Fruit fly (Drosophila melanogaster) whole organism, prepupa: ENCODE measurements around the gene Shc.
A peak's percentile ranks its signal among the peaks of the same experiment; 100 is the strongest.

Experiments
- Blimp-1 ChIP-seq: fragments of 200-800 bp; sonication (Bioruptor generic); optimal IDR thresholded peaks from 3 replicates; lab custom pipeline; 2017; ENCODE audit warnings: missing biosample characterization, missing genetic modification characterization, mild to moderate bottlenecking, moderate library complexity, missing genetic modification reagents
- CG10631 ChIP-seq: fragments of 200-800 bp; sonication (Bioruptor generic); optimal IDR thresholded peaks from 2 replicates; lab custom pipeline; 2016; ENCODE audit warnings: missing biosample characterization, missing genetic modification characterization
- CG10669 ChIP-seq: fragments of 200-800 bp; sonication (Bioruptor generic); optimal IDR thresholded peaks from 3 replicates; lab custom pipeline; 2018; ENCODE audit warnings: missing biosample characterization, mild to moderate bottlenecking, missing genetic modification characterization, moderate library complexity
- CG11294 ChIP-seq: fragments of 200-800 bp; sonication (Bioruptor generic); IDR thresholded peaks from 2 replicates; pipeline ENCODE4 v1.3.6; 2022; ENCODE audit warnings: missing biosample characterization, missing genetic modification characterization
- CG15336 ChIP-seq: fragments of 200-800 bp; sonication (Bioruptor generic); IDR thresholded peaks from 2 replicates; pipeline ENCODE4 v1.3.6; 2022; ENCODE audit warnings: missing biosample characterization, missing genetic modification characterization
- CG1621 ChIP-seq: fragments of 200-800 bp; sonication (Bioruptor generic); optimal IDR thresholded peaks from 3 replicates; lab custom pipeline; 2018; ENCODE audit warnings: missing biosample characterization, mild to moderate bottlenecking, missing genetic modification characterization
- CG16779 ChIP-seq: fragments of 200-800 bp; sonication (Bioruptor generic); optimal IDR thresholded peaks from 3 replicates; lab custom pipeline; 2017; ENCODE audit warnings: missing biosample characterization, mild to moderate bottlenecking, missing genetic modification characterization
- CG34406 ChIP-seq: fragments of 200-800 bp; sonication (Bioruptor generic); optimal IDR thresholded peaks from 3 replicates; lab custom pipeline; 2016; ENCODE audit warnings: missing biosample characterization, missing genetic modification characterization
- CG3919 ChIP-seq: fragments of 200-800 bp; sonication (Bioruptor generic); optimal IDR thresholded peaks from 3 replicates; lab custom pipeline; 2016; ENCODE audit warnings: missing biosample characterization, missing genetic modification characterization
- CG6163 ChIP-seq: fragments of 200-800 bp; sonication (Bioruptor generic); IDR thresholded peaks from 3 replicates; pipeline ENCODE4 v1.3.6; 2022; ENCODE audit warnings: missing biosample characterization, missing genetic modification characterization
- CG6792 ChIP-seq: fragments of 200-800 bp; sonication (Bioruptor generic); optimal IDR thresholded peaks from 3 replicates; lab custom pipeline; 2016; ENCODE audit warnings: missing biosample characterization, missing genetic modification characterization
- CG6854 ChIP-seq: fragments of 200-800 bp; sonication (Bioruptor generic); optimal IDR thresholded peaks from 2 replicates; lab custom pipeline; 2017; ENCODE audit warnings: missing biosample characterization, mild to moderate bottlenecking, missing genetic modification characterization
- CG7368 ChIP-seq: fragments of 200-800 bp; sonication (Bioruptor generic); optimal IDR thresholded peaks from 3 replicates; lab custom pipeline; 2016; ENCODE audit warnings: missing biosample characterization, missing genetic modification characterization
- CG8119 ChIP-seq: fragments of 200-800 bp; sonication (Bioruptor generic); IDR thresholded peaks from 3 replicates; pipeline ENCODE4 v1.3.6; 2022; ENCODE audit warnings: missing biosample characterization, missing genetic modification characterization
- CG8319 ChIP-seq: fragments of 200-800 bp; sonication (Bioruptor generic); optimal IDR thresholded peaks from 3 replicates; lab custom pipeline; 2016; ENCODE audit warnings: missing biosample characterization, missing genetic modification characterization
- CG8632 ChIP-seq: fragments of 200-800 bp; sonication (Bioruptor generic); optimal IDR thresholded peaks from 3 replicates; lab custom pipeline; 2016; ENCODE audit warnings: missing biosample characterization, missing genetic modification characterization
- Eip75B ChIP-seq: fragments of 200-800 bp; sonication (Bioruptor generic); optimal IDR thresholded peaks from 3 replicates; lab custom pipeline; 2016; ENCODE audit warnings: missing biosample characterization, missing genetic modification characterization
- Eip78C ChIP-seq: fragments of 200-800 bp; sonication (Bioruptor generic); peaks from one replicate; lab custom pipeline; 2016; ENCODE audit warnings: missing biosample characterization, missing genetic modification characterization
- Eip93F ChIP-seq: fragments of 200-800 bp; sonication (Bioruptor generic); optimal IDR thresholded peaks from 2 replicates; lab custom pipeline; 2016; ENCODE audit warnings: missing biosample characterization, mild to moderate bottlenecking, missing genetic modification characterization
- Gug ChIP-seq: fragments of 200-800 bp; sonication (Bioruptor generic); IDR thresholded peaks from 2 replicates; pipeline ENCODE4 v1.3.6; 2022; ENCODE audit warnings: missing biosample characterization, missing genetic modification characterization
- Hr38 ChIP-seq: sonication (Bioruptor generic); optimal IDR thresholded peaks from 2 replicates; lab custom pipeline; 2016; ENCODE audit warnings: missing biosample characterization, missing genetic modification characterization
- Hr4 ChIP-seq: fragments of 200-800 bp; sonication (Bioruptor generic); optimal IDR thresholded peaks from 3 replicates; lab custom pipeline; 2016; ENCODE audit warnings: missing biosample characterization, missing genetic modification characterization
- Lpt ChIP-seq: fragments of 200-800 bp; sonication (Bioruptor generic); optimal IDR thresholded peaks from 3 replicates; lab custom pipeline; 2016; ENCODE audit warnings: missing biosample characterization, missing genetic modification characterization
- Met ChIP-seq: fragments of 200-800 bp; sonication (Bioruptor generic); optimal IDR thresholded peaks from 3 replicates; lab custom pipeline; 2016; ENCODE audit warnings: missing biosample characterization, missing genetic modification characterization
- OdsH ChIP-seq: fragments of 200-800 bp; sonication (Bioruptor generic); optimal IDR thresholded peaks from 3 replicates; lab custom pipeline; 2016; ENCODE audit warnings: missing biosample characterization, missing genetic modification characterization
- Smox ChIP-seq: fragments of 200-800 bp; sonication (Bioruptor generic); optimal IDR thresholded peaks from 3 replicates; lab custom pipeline; 2016; ENCODE audit warnings: missing biosample characterization, missing genetic modification characterization
- Sox102F ChIP-seq: fragments of 200-800 bp; sonication (Bioruptor generic); optimal IDR thresholded peaks from 2 replicates; lab custom pipeline; 2016; ENCODE audit warnings: missing biosample characterization, mild to moderate bottlenecking, missing genetic modification characterization
- Sox14 ChIP-seq: fragments of 200-800 bp; sonication (Bioruptor generic); optimal IDR thresholded peaks from 3 replicates; lab custom pipeline; 2016; ENCODE audit warnings: missing biosample characterization, missing genetic modification characterization
- achi ChIP-seq: fragments of 200-800 bp; sonication (Bioruptor generic); optimal IDR thresholded peaks from 3 replicates; lab custom pipeline; 2016; ENCODE audit warnings: missing biosample characterization, missing genetic modification characterization
- acj6 ChIP-seq: fragments of 200-800 bp; sonication (Bioruptor generic); optimal IDR thresholded peaks from 3 replicates; lab custom pipeline; 2016; ENCODE audit warnings: missing biosample characterization, missing genetic modification characterization
- cyc ChIP-seq: fragments of 200-800 bp; sonication (Bioruptor generic); optimal IDR thresholded peaks from 3 replicates; lab custom pipeline; 2016; ENCODE audit warnings: missing biosample characterization, missing genetic modification characterization
- dsx ChIP-seq: fragments of 200-800 bp; optimal IDR thresholded peaks from 3 replicates; lab custom pipeline; 2019; ENCODE audit warnings: missing biosample characterization, mild to moderate bottlenecking, missing genetic modification characterization, moderate library complexity; ENCODE audit not compliant: poor library complexity, severe bottlenecking
- eg ChIP-seq: fragments of 200-800 bp; sonication (Bioruptor generic); IDR thresholded peaks from 3 replicates; pipeline ENCODE4 v1.3.6; 2022; ENCODE audit warnings: missing biosample characterization, missing genetic modification characterization
- esn ChIP-seq: fragments of 200-800 bp; sonication (Bioruptor generic); optimal IDR thresholded peaks from 2 replicates; lab custom pipeline; 2016; ENCODE audit warnings: missing biosample characterization, mild to moderate bottlenecking, missing genetic modification characterization, moderate library complexity
- fd85E ChIP-seq: fragments of 200-800 bp; sonication (Bioruptor generic); optimal IDR thresholded peaks from 3 replicates; lab custom pipeline; 2016; ENCODE audit warnings: missing biosample characterization, missing genetic modification characterization
- fkh ChIP-seq: fragments of 200-800 bp; sonication (Bioruptor generic); optimal IDR thresholded peaks from 3 replicates; lab custom pipeline; 2017; ENCODE audit warnings: missing biosample characterization, mild to moderate bottlenecking, missing genetic modification characterization, moderate library complexity
- lz ChIP-seq: fragments of 200-800 bp; sonication (Bioruptor generic); optimal IDR thresholded peaks from 3 replicates; lab custom pipeline; 2016; ENCODE audit warnings: missing biosample characterization, missing genetic modification characterization
- net ChIP-seq: fragments of 200-800 bp; sonication (Bioruptor generic); optimal IDR thresholded peaks from 3 replicates; lab custom pipeline; 2016; ENCODE audit warnings: missing biosample characterization, missing genetic modification characterization
- pdm3 ChIP-seq: fragments of 200-800 bp; sonication (Bioruptor generic); optimal IDR thresholded peaks from 3 replicates; lab custom pipeline; 2016; ENCODE audit warnings: missing biosample characterization, missing genetic modification characterization
- ss ChIP-seq, 2 experiments: fragments of 200-800 bp; sonication (Bioruptor generic); optimal IDR thresholded peaks; 2 replicates in 1 of 2; 3 replicates in 1 of 2; lab custom pipeline; 2017 to 2018; ENCODE audit warnings: mild to moderate bottlenecking in 2 of 2, missing biosample characterization in 2 of 2, missing genetic modification characterization in 2 of 2, moderate library complexity in 1 of 2
- svp ChIP-seq: fragments of 200-800 bp; sonication (Bioruptor generic); peaks from one replicate; lab custom pipeline; 2016; ENCODE audit warnings: missing biosample characterization, missing genetic modification characterization
- topi ChIP-seq: fragments of 200-800 bp; sonication (Bioruptor generic); optimal IDR thresholded peaks from 3 replicates; lab custom pipeline; 2016; ENCODE audit warnings: missing biosample characterization, missing genetic modification characterization
- vri ChIP-seq: fragments of 200-800 bp; sonication (Bioruptor generic); optimal IDR thresholded peaks from 3 replicates; lab custom pipeline; 2016; ENCODE audit warnings: missing biosample characterization, mild to moderate bottlenecking, missing genetic modification characterization

Shc gene

DNA sequence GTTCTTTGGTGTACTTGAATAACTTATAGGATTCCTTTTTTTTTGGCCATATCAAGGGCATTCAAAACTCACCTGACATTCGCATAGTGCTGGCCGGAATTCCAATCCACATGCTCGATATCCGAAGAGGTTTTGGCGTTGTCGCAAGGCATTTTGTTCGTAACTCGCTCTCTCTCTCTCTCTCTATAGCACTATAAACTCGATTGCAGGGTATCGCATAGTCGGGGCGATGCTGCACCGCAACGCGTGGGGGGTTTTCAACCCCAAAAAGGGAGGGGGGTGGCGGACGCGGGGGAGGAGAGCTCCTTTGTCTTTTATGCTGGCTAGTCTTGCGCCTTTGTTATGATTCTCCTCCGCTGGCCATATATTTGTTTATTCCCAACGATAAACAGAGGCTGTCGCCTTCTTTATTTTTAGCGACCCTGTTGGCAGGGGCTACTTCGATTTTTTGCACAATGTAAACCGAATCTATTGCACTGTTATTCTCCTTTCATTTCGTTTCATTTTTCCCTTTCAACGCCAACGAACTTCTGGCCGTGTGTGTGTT is 28.3 kb upstream of the Shc start (continued):
- no peak for TF ChIP-seq CG16779 (tag; lab: Kevin White, UChicago)
- TF ChIP-seq dsx (GFP tag; lab: Kevin White, UChicago) = no peak
- no peak for TF ChIP-seq CG34406 (GFP tag; lab: Kevin White, UChicago)
- TF ChIP-seq acj6 (GFP tag; lab: Kevin White, UChicago) = no peak
- no peak for TF ChIP-seq Lpt
- peak; percentile 57 for TF ChIP-seq CG3919 (GFP tag; lab: Kevin White, UChicago)
- peak; percentile 24 to 25 for TF ChIP-seq ss (GFP tag; optimal IDR thresholded peaks at IDR 0.05; lab: Kevin White, UChicago)
- no peak for TF ChIP-seq Hr4 (GFP tag; lab: Kevin White, UChicago)
- no peak; the same call in 1 of the 3 replicates for TF ChIP-seq eg (GFP tag; lab: Robert Waterston, UW)
- peak; percentile 11 for TF ChIP-seq CG7368 (GFP tag; lab: Kevin White, UChicago)
- TF ChIP-seq CG1621 (tag; lab: Kevin White, UChicago) = peak; percentile 8
- TF ChIP-seq Sox14 (GFP tag; lab: Kevin White, UChicago) = peak; percentile 19
- TF ChIP-seq Blimp-1 (GFP tag; lab: Kevin White, UChicago) = no peak
- no peak for TF ChIP-seq CG8319 (GFP tag; lab: Kevin White, UChicago)
- peak; percentile 6 for TF ChIP-seq net
- no peak for TF ChIP-seq Eip75B (GFP tag; lab: Kevin White, UChicago)
- TF ChIP-seq CG8119 = 0 out of 3 replicates have a peak, but pooled peaks have one; percentile 25
- no peak for TF ChIP-seq vri (GFP tag; lab: Kevin White, UChicago)
- TF ChIP-seq OdsH (GFP tag; lab: Kevin White, UChicago) = peak; percentile 21

DNA sequence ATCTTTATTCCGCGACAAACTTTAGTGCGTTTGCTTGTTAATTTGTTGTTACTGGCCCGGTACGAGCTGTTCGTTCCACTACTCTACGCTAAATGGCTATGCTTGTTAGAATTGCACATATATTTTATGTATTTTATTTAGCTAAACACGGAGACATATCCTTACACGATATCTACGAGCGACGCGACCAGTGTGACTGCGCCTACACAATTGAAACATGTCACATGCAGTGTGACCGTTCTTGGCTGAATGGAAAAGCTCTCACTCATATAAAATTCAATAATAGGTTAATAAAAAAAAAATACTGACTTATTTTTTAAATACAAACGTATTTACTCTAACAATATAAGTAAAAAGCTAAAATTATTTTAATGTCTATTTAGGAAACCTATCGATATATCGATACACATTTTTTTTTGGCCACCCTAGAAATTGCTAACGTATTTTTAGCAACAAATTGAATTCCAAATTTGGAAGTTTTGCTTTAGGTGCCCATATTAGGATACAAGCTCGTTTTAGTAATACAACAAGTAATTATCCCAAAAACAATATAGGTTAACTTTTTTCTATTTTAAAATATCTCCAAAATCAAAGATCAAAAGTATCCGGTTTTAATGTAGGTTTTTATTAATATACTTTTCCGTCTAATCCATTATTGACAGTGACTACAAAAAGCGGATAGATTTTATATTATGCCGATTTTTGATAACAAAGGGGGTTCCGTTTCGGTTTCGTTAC is 27.6 kb upstream of the Shc start, which contains the start of gene CG4080:
TSS of gene CG4080 (minus strand) at position 215 of the 738 bp plus-strand sequence.
- TF ChIP-seq acj6 (GFP tag; lab: Kevin White, UChicago) (peak; percentile 8), Hr38 (GFP tag; lab: Kevin White, UChicago) (no peak), Smox (GFP tag; lab: Kevin White, UChicago) (no peak), svp (GFP tag; lab: Kevin White, UChicago) (peak; percentile 59), fkh (peak; percentile 82), ss (GFP tag; optimal IDR thresholded peaks at IDR 0.05; lab: Kevin White, UChicago) (peak in 1 of 2 experiments; percentile 10), Eip78C (GFP tag; lab: Kevin White, UChicago) (peak; percentile 79), Met (GFP tag; lab: Kevin White, UChicago) (peak; percentile 64), Eip93F (GFP tag; lab: Kevin White, UChicago) (peak; percentile 61), Eip75B (GFP tag; lab: Kevin White, UChicago) (peak; percentile 7), CG11294 (no peak), CG10669 (no peak), cyc (peak; percentile 31), CG6854 (GFP tag; lab: Kevin White, UChicago) (peak; percentile 9), CG6163 (GFP tag; lab: Robert Waterston, UW) (no peak), dsx (GFP tag; lab: Kevin White, UChicago) (peak; percentile 48), Gug (GFP tag; lab: Robert Waterston, UW) (no peak), topi (peak; percentile 46), esn (GFP tag; lab: Kevin White, UChicago) (peak; percentile 61), net (no peak), CG8632 (peak; percentile 26), achi (GFP tag; lab: Kevin White, UChicago) (peak; percentile 5), CG6792 (GFP tag; lab: Kevin White, UChicago) (no peak), CG7368 (GFP tag; lab: Kevin White, UChicago) (no peak), Sox102F (GFP tag; lab: Kevin White, UChicago) (peak; percentile 64), OdsH (GFP tag; lab: Kevin White, UChicago) (no peak), fd85E (GFP tag; lab: Kevin White, UChicago) (no peak), Sox14 (GFP tag; lab: Kevin White, UChicago) (peak; percentile 21), Hr4 (GFP tag; lab: Kevin White, UChicago) (no peak), CG10631 (GFP tag; lab: Kevin White, UChicago) (no peak), vri (GFP tag; lab: Kevin White, UChicago) (peak; percentile 40), CG15336 (GFP tag; lab: Robert Waterston, UW) (no peak), CG16779 (tag; lab: Kevin White, UChicago) (peak; percentile 43), Lpt (no peak), pdm3 (GFP tag; lab: Kevin White, UChicago) (no peak), CG1621 (tag; lab: Kevin White, UChicago) (peak; percentile 30), lz (GFP tag; lab: Kevin White, UChicago) (peak; percentile 37)
